Worm (Caenorhabditis elegans) whole organism, L4 larva: ENCODE data around the gene irld-6.

Source experiments
- ama-1 ChIP-seq: fragments of 150-350 bp; optimal IDR thresholded peaks from 2 replicates; lab custom pipeline; 2014; ENCODE audit warnings: inconsistent platforms, mixed read lengths
- attf-4 ChIP-seq: sonication (generic microtip); optimal IDR thresholded peaks from 3 replicates; lab custom pipeline; 2017; ENCODE audit warnings: missing biosample characterization, missing genetic modification characterization
- dpl-1 ChIP-seq: fragments of 150-350 bp; optimal IDR thresholded peaks from 2 replicates; lab custom pipeline; 2014; ENCODE audit warnings: missing biosample characterization, missing genetic modification reagents, missing genetic modification characterization
- mdt-29 ChIP-seq: fragments of 200-800 bp; sonication (Bioruptor generic); IDR thresholded peaks from 2 replicates; pipeline ENCODE4 v1.3.6; 2022; ENCODE audit warnings: missing genetic modification reagents, missing genetic modification characterization, missing compliant biosample characterization
- nhr-10 ChIP-seq: fragments of 150-350 bp; optimal IDR thresholded peaks from 2 replicates; lab custom pipeline; 2014; ENCODE audit warnings: missing biosample characterization, missing genetic modification characterization
- nhr-28 ChIP-seq: fragments of 150-350 bp; optimal IDR thresholded peaks from 2 replicates; lab custom pipeline; 2014; ENCODE audit warnings: missing biosample characterization, missing genetic modification characterization
- rbr-2 ChIP-seq: sonication (generic microtip); optimal IDR thresholded peaks from 2 replicates; lab custom pipeline; 2016; ENCODE audit warnings: missing genotype, missing genetic modification characterization, missing compliant biosample characterization
- unc-62 ChIP-seq, 3 experiments: fragments of 150-350 bp in 1 of 3; sonication (generic microtip); optimal IDR thresholded peaks in 2 of 3; peaks in 1 of 3; 1 replicate in 1 of 3; 2 replicates in 2 of 3; lab custom pipeline; 2014 to 2017; ENCODE audit warnings: missing biosample characterization in 3 of 3, missing genetic modification characterization in 3 of 3, missing genetic modification reagents in 3 of 3, missing genotype in 1 of 3
- zag-1 ChIP-seq: fragments of 150-350 bp; optimal IDR thresholded peaks from 2 replicates; lab custom pipeline; 2014; ENCODE audit warnings: missing biosample characterization, missing genetic modification characterization

DNA sequence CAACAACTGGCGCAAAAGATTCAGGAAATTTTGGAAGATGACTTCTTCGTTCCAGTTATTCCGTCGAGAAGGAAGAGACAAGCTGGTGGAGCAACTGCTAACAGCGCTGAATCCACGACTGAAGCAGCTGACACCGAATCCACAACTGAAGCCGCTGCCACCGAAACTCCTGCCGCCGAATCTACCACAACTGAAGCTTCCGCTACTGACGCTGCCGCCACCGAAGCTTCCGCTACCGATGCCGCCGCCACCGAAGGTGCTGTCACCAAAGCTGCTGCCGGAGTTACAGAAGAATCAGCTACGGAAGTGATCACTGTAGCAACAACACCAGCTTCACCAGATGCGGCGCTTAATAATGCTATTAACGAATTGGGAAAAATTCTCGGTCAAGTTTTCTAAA lies 37.9 kb upstream of the irld-6 start:
- TF ChIP-seq zag-1 (tag; lab: Kevin White, UChicago) (no peak), unc-62 (GFP tag; optimal IDR thresholded peaks at IDR 0.05 in 1 of 2; lab: Kevin White, UChicago) (no peak), unc-62 (tag; optimal IDR thresholded peaks at IDR 0.05; lab: Kevin White, UChicago) (no peak), rbr-2 (tag; lab: Kevin White, UChicago) (no peak), mdt-29 (no peak), nhr-10 (tag; lab: Kevin White, UChicago) (no peak), dpl-1 (GFP tag; lab: Kevin White, UChicago) (no peak), ama-1 (lab: Kevin White, UChicago) (no peak), nhr-28 (no peak), attf-4 (tag; lab: Kevin White, UChicago) (no peak)
